Worm (Caenorhabditis elegans): ENCODE results near the gene osm-6.
A peak's percentile ranks its signal among the peaks of the same experiment; 100 is the strongest.

Gene osm-6

DNA sequence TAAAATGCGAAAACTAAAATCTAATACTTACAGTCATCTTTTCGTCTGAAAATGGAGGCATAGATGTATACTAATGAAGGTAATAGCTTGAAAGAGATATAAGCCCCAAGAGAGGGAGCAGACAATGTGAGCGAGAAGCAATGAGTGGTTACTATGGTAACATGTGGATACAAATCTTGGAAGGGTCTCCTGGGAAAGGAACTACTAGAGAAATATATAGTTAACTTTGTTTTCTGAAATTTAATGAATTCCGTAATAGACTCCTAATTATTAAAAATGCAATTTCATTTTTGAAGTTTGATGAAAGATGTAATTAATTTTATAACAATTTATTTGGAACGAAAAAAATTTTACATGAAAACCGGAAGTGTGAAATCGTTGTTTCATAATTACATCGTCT lies at the start of gene osm-6:
osm-6 (minus strand) TSS at position 101 of the 400 bp plus-strand sequence.
- peak; percentile 2 for TF ChIP-seq nhr-71 (tag; optimal IDR thresholded peaks at IDR 0.05)
- peak; percentile 46 for TF ChIP-seq fkh-8 (tag; optimal IDR thresholded peaks at IDR 0.05)
- TF ChIP-seq efl-3 (GFP tag; optimal IDR thresholded peaks at IDR 0.05): no peak

DNA sequence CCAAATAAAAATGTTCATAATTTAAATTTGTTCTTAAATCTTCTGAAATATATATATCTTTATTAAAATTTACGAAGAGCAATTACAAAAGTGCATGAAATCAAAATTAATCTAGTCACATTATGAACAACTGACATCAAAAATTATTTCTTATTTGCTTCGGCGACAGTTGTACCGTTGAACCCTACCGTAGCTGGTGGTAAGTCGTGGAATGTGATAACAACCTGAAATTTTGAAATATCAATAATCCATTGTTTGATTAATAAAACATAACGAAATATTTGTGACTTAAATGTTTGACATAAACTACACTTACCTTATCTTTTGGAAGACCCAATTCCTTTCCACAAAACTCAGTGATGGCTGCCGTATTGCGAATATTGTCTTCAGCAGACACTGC lies 49.5 kb upstream of the osm-6 start:
- TF ChIP-seq nhr-47 (tag; optimal IDR thresholded peaks at IDR 0.05): no peak
- peak; percentile 82 for TF ChIP-seq elt-2 (tag; optimal IDR thresholded peaks at IDR 0.05)
- no peak for TF ChIP-seq C16A3.4 (tag; optimal IDR thresholded peaks at IDR 0.05)
- peak; percentile 29 for TF ChIP-seq nhr-71 (tag; optimal IDR thresholded peaks at IDR 0.05)
- TF ChIP-seq ets-5 (GFP tag; IDR thresholded peaks at IDR 0.05): no peak
- TF ChIP-seq nhr-76 (tag; optimal IDR thresholded peaks at IDR 0.05): no peak
- TF ChIP-seq snpc-4 (tag; optimal IDR thresholded peaks at IDR 0.05): no peak
- TF ChIP-seq unc-62 (GFP tag; optimal IDR thresholded peaks at IDR 0.05): no peak
- TF ChIP-seq ztf-4 (tag; optimal IDR thresholded peaks at IDR 0.05): no peak
- TF ChIP-seq efl-3 (GFP tag; optimal IDR thresholded peaks at IDR 0.05): no peak
- TF ChIP-seq isw-1 (GFP tag; IDR thresholded peaks at IDR 0.05): no peak
- TF ChIP-seq lin-35 (GFP tag; optimal IDR thresholded peaks at IDR 0.05): peak in 1 of 2 experiments; percentile 28
- no peak for TF ChIP-seq nhr-20 (tag; optimal IDR thresholded peaks at IDR 0.05)
- TF ChIP-seq alr-1 (tag; optimal IDR thresholded peaks at IDR 0.05; ENCODE audit: borderline replicate concordance): no peak
- no peak for TF ChIP-seq nhr-237 (tag; optimal IDR thresholded peaks at IDR 0.05)
- no peak for TF ChIP-seq hpl-2 (GFP tag; optimal IDR thresholded peaks at IDR 0.05)
- TF ChIP-seq egl-27 (tag; optimal IDR thresholded peaks at IDR 0.05): no peak
- TF ChIP-seq nhr-90 (tag; optimal IDR thresholded peaks at IDR 0.05; ENCODE audit: poor library complexity): peak; percentile 39

DNA sequence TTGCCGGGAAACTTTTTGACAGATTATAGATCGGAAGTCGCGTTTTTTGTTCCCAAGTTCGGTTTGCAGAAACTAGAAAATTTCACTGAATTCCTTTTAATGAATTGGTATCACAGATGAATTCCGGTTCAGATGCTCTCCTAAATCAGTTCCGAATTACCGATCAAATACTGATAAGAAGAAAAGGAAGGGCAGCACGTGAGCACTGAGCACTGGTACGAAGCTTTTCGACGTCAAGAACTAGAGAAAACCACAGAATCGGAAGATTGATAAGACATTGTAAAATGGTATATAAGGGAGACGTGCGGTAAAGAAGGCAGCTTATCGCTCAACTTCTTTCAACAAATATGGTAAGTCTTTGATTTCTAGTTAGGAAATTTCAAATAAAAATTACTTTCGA lies 48.0 kb upstream of the osm-6 start, which contains the start of gene cpr-1:
cpr-1 (plus strand) TSS at position 319 of the 400 bp plus-strand sequence.
- TF ChIP-seq C16A3.4 (tag; optimal IDR thresholded peaks at IDR 0.05) (no peak), blmp-1 (tag; optimal IDR thresholded peaks at IDR 0.05) (no peak), zag-1 (tag; optimal IDR thresholded peaks at IDR 0.05) (no peak), C34B4.2 (tag; optimal IDR thresholded peaks at IDR 0.05) (no peak), lin-14 (GFP tag; optimal IDR thresholded peaks at IDR 0.05) (no peak), vab-15 (tag; optimal IDR thresholded peaks at IDR 0.05) (no peak), lsy-2 (tag; optimal IDR thresholded peaks at IDR 0.05) (no peak), ceh-8 (GFP tag; optimal IDR thresholded peaks at IDR 0.05) (no peak), ces-1 (GFP tag; optimal IDR thresholded peaks at IDR 0.05) (no peak), irx-1 (tag; optimal IDR thresholded peaks at IDR 0.05) (no peak), dsc-1 (tag; optimal IDR thresholded peaks at IDR 0.05) (no peak), nhr-11 (tag; optimal IDR thresholded peaks at IDR 0.05) (no peak), pax-3 (tag; optimal IDR thresholded peaks at IDR 0.05) (peak; percentile 32), sptf-1 (tag; optimal IDR thresholded peaks at IDR 0.05) (no peak), jun-1 (tag; optimal IDR thresholded peaks at IDR 0.05) (peak; percentile 11), swsn-7 (tag; optimal IDR thresholded peaks at IDR 0.05) (no peak), efl-1 (optimal IDR thresholded peaks at IDR 0.05) (no peak), efl-1 (GFP tag; optimal IDR thresholded peaks at IDR 0.05 in 1 of 2) (peak in 1 of 2 experiments; percentile 78), lin-13 (GFP tag; optimal IDR thresholded peaks at IDR 0.05) (no peak), fos-1 (tag; optimal IDR thresholded peaks at IDR 0.05) (no peak), alr-1 (tag; optimal IDR thresholded peaks at IDR 0.05; ENCODE audit: borderline replicate concordance) (no peak), efl-3 (GFP tag; optimal IDR thresholded peaks at IDR 0.05) (no peak), unc-130 (tag; optimal IDR thresholded peaks at IDR 0.05) (no peak), nhr-20 (tag; optimal IDR thresholded peaks at IDR 0.05) (peak; percentile 42), pqm-1 (tag; optimal IDR thresholded peaks at IDR 0.05) (peak; percentile 85), ztf-11 (tag; optimal IDR thresholded peaks at IDR 0.05) (no peak), nhr-85 (tag) (no peak), unc-62 (GFP tag; optimal IDR thresholded peaks at IDR 0.05) (no peak), mep-1 (tag; optimal IDR thresholded peaks at IDR 0.05) (no peak), fkh-4 (tag; optimal IDR thresholded peaks at IDR 0.05; ENCODE audit: borderline replicate concordance) (no peak), mef-2 (tag; optimal IDR thresholded peaks at IDR 0.05) (no peak), nhr-71 (tag; optimal IDR thresholded peaks at IDR 0.05) (peak; percentile 17), hlh-4 (tag; optimal IDR thresholded peaks at IDR 0.05) (no peak), aly-2 (tag; optimal IDR thresholded peaks at IDR 0.05) (no peak), lin-35 (GFP tag; optimal IDR thresholded peaks at IDR 0.05) (peak in 1 of 2 experiments; percentile 41), sox-4 (tag; optimal IDR thresholded peaks at IDR 0.05) (no peak), nhr-47 (tag; optimal IDR thresholded peaks at IDR 0.05) (no peak), sup-37 (GFP tag; optimal IDR thresholded peaks at IDR 0.05) (no peak), nhr-76 (tag; optimal IDR thresholded peaks at IDR 0.05) (no peak), elt-2 (tag; optimal IDR thresholded peaks at IDR 0.05) (peak; percentile 98), hpl-2 (GFP tag; optimal IDR thresholded peaks at IDR 0.05) (no peak)

All from whole organism, L1 larva.